Worm (Caenorhabditis elegans): ENCODE data around the gene C52B9.8.

- TF ChIP-seq tlf-1 (GFP tag; optimal IDR thresholded peaks at IDR 0.05): no peak
- no peak for TF ChIP-seq athp-1 (tag; optimal IDR thresholded peaks at IDR 0.05)
- no peak for TF ChIP-seq Y67H2A.10 (GFP tag; conservative IDR thresholded peaks at IDR 0.05)
Measured at ce11 chrX:4279294-4279782, 32.2 kb downstream of the C52B9.8 start, which contains the start of the genes twk-28 and ets-9.
